Worm (Caenorhabditis elegans): ENCODE data around the gene srv-19.

Gene srv-19

ce11 chrIV:5873825-5874224, at the start of gene srv-19:
Gene srv-19 (minus strand): TSS chrIV:5873925.
- TF ChIP-seq ztf-23 (GFP tag; IDR thresholded peaks at IDR 0.05) (no peak), tab-1 (GFP tag; IDR thresholded peaks at IDR 0.05) (no peak), ztf-29 (GFP tag; IDR thresholded peaks at IDR 0.05) (no peak), flt-1 (GFP tag; IDR thresholded peaks at IDR 0.05) (no peak), T22C8.4 (GFP tag; IDR thresholded peaks at IDR 0.05) (no peak), cog-1 (tag; optimal IDR thresholded peaks at IDR 0.05) (no peak), med-1 (GFP tag; optimal IDR thresholded peaks at IDR 0.05; ENCODE audit: insufficient read depth) (no peak)

- no peak for TF ChIP-seq ztf-29 (GFP tag; IDR thresholded peaks at IDR 0.05)
Measured at ce11 chrIV:5923112-5923511, 49.4 kb upstream of the srv-19 start.

ce11 chrIV:5917026-5917425, 43.3 kb upstream of the srv-19 start, which contains the start of gene dhhc-13:
Gene dhhc-13 (plus strand): TSS chrIV:5917326.
- TF ChIP-seq ref-1 (GFP tag; conservative IDR thresholded peaks at IDR 0.05) = no peak
- TF ChIP-seq klf-2 (GFP tag; conservative IDR thresholded peaks at IDR 0.05) = no peak

ce11 chrIV:5915152-5915551, 41.4 kb upstream of the srv-19 start:
- no peak for TF ChIP-seq flt-1 (GFP tag; IDR thresholded peaks at IDR 0.05)
- TF ChIP-seq ztf-29 (GFP tag; IDR thresholded peaks at IDR 0.05) = no peak
- TF ChIP-seq ztf-23 (GFP tag; IDR thresholded peaks at IDR 0.05) = no peak
- TF ChIP-seq klf-2 (GFP tag; conservative IDR thresholded peaks at IDR 0.05) = no peak
- TF ChIP-seq med-1 (GFP tag; optimal IDR thresholded peaks at IDR 0.05; ENCODE audit: insufficient read depth) = no peak
- no peak for TF ChIP-seq ref-1 (GFP tag; conservative IDR thresholded peaks at IDR 0.05)
- TF ChIP-seq tab-1 (GFP tag; IDR thresholded peaks at IDR 0.05) = no peak
- no peak for TF ChIP-seq cog-1 (tag; optimal IDR thresholded peaks at IDR 0.05)
- no peak for TF ChIP-seq T22C8.4 (GFP tag; IDR thresholded peaks at IDR 0.05)

- TF ChIP-seq cog-1 (tag; optimal IDR thresholded peaks at IDR 0.05) (no peak), tab-1 (GFP tag; IDR thresholded peaks at IDR 0.05) (no peak), med-1 (GFP tag; optimal IDR thresholded peaks at IDR 0.05; ENCODE audit: insufficient read depth) (no peak), T22C8.4 (GFP tag; IDR thresholded peaks at IDR 0.05) (no peak), ref-1 (GFP tag; conservative IDR thresholded peaks at IDR 0.05) (no peak), flt-1 (GFP tag; IDR thresholded peaks at IDR 0.05) (no peak), ztf-29 (GFP tag; IDR thresholded peaks at IDR 0.05) (no peak), klf-2 (GFP tag; conservative IDR thresholded peaks at IDR 0.05) (no peak)
Measured at ce11 chrIV:5903305-5903778, 29.6 kb upstream of the srv-19 start, which contains the start of gene H04M03.12. Gene H04M03.12 (minus strand): TSS chrIV:5903355.

ce11 chrIV:5902730-5903129, 29.0 kb upstream of the srv-19 start:
- TF ChIP-seq flt-1 (GFP tag; IDR thresholded peaks at IDR 0.05) (no peak), ztf-23 (GFP tag; IDR thresholded peaks at IDR 0.05) (no peak), cog-1 (tag; optimal IDR thresholded peaks at IDR 0.05) (no peak)

- no peak for TF ChIP-seq ref-1 (GFP tag; conservative IDR thresholded peaks at IDR 0.05)
- no peak for TF ChIP-seq T22C8.4 (GFP tag; IDR thresholded peaks at IDR 0.05)
- no peak for TF ChIP-seq tab-1 (GFP tag; IDR thresholded peaks at IDR 0.05)
- TF ChIP-seq cog-1 (tag; optimal IDR thresholded peaks at IDR 0.05) = no peak
- no peak for TF ChIP-seq flt-1 (GFP tag; IDR thresholded peaks at IDR 0.05)
- TF ChIP-seq ztf-23 (GFP tag; IDR thresholded peaks at IDR 0.05) = no peak
- no peak for TF ChIP-seq ztf-29 (GFP tag; IDR thresholded peaks at IDR 0.05)
- TF ChIP-seq klf-2 (GFP tag; conservative IDR thresholded peaks at IDR 0.05) = no peak
- TF ChIP-seq med-1 (GFP tag; optimal IDR thresholded peaks at IDR 0.05; ENCODE audit: insufficient read depth) = no peak
Measured at ce11 chrIV:5896341-5896740, 22.6 kb upstream of the srv-19 start, which contains the start of gene pck-3. Gene pck-3 (plus strand): TSS chrIV:5896641.

ce11 chrIV:5895190-5895589, 21.5 kb upstream of the srv-19 start, which contains the start of gene nspb-6:
Gene nspb-6 (plus strand): TSS chrIV:5895490.
- TF ChIP-seq klf-2 (GFP tag; conservative IDR thresholded peaks at IDR 0.05) = no peak
- TF ChIP-seq tab-1 (GFP tag; IDR thresholded peaks at IDR 0.05) = no peak
- no peak for TF ChIP-seq cog-1 (tag; optimal IDR thresholded peaks at IDR 0.05)
- TF ChIP-seq ztf-23 (GFP tag; IDR thresholded peaks at IDR 0.05) = no peak
- no peak for TF ChIP-seq med-1 (GFP tag; optimal IDR thresholded peaks at IDR 0.05; ENCODE audit: insufficient read depth)
- TF ChIP-seq T22C8.4 (GFP tag; IDR thresholded peaks at IDR 0.05) = no peak
- no peak for TF ChIP-seq ref-1 (GFP tag; conservative IDR thresholded peaks at IDR 0.05)
- TF ChIP-seq flt-1 (GFP tag; IDR thresholded peaks at IDR 0.05) = no peak
- no peak for TF ChIP-seq ztf-29 (GFP tag; IDR thresholded peaks at IDR 0.05)

ce11 chrIV:5891265-5891664, 17.5 kb upstream of the srv-19 start, which contains the start of gene H04M03.3:
Gene H04M03.3 (plus strand): TSS chrIV:5891565.
- no peak for TF ChIP-seq klf-2 (GFP tag; conservative IDR thresholded peaks at IDR 0.05)

- no peak for TF ChIP-seq ztf-23 (GFP tag; IDR thresholded peaks at IDR 0.05)
- no peak for TF ChIP-seq ztf-29 (GFP tag; IDR thresholded peaks at IDR 0.05)
- no peak for TF ChIP-seq klf-2 (GFP tag; conservative IDR thresholded peaks at IDR 0.05)
- TF ChIP-seq med-1 (GFP tag; optimal IDR thresholded peaks at IDR 0.05; ENCODE audit: insufficient read depth) = no peak
- TF ChIP-seq flt-1 (GFP tag; IDR thresholded peaks at IDR 0.05) = no peak
- no peak for TF ChIP-seq cog-1 (tag; optimal IDR thresholded peaks at IDR 0.05)
- TF ChIP-seq ref-1 (GFP tag; conservative IDR thresholded peaks at IDR 0.05) = no peak
- TF ChIP-seq T22C8.4 (GFP tag; IDR thresholded peaks at IDR 0.05) = no peak
- no peak for TF ChIP-seq tab-1 (GFP tag; IDR thresholded peaks at IDR 0.05)
Measured at ce11 chrIV:5886605-5887004, 12.9 kb upstream of the srv-19 start.

Measured in whole organism, midembryonic.